Worm (Caenorhabditis elegans) whole organism, L4/young adult: Measurements from ENCODE around the gene F13H10.5.
A peak's percentile ranks its signal among the peaks of the same experiment; 100 is the strongest.

Experiments used
- dao-5 ChIP-seq: sonication (generic microtip); optimal IDR thresholded peaks from 2 replicates; lab custom pipeline; 2016; ENCODE audit warnings: missing genotype, missing genetic modification characterization, moderate library complexity, missing compliant biosample characterization
- him-1 ChIP-seq: sonication (generic microtip); optimal IDR thresholded peaks from 2 replicates; lab custom pipeline; 2016; ENCODE audit warnings: missing genotype, missing genetic modification reagents, missing genetic modification characterization, missing compliant biosample characterization

DNA sequence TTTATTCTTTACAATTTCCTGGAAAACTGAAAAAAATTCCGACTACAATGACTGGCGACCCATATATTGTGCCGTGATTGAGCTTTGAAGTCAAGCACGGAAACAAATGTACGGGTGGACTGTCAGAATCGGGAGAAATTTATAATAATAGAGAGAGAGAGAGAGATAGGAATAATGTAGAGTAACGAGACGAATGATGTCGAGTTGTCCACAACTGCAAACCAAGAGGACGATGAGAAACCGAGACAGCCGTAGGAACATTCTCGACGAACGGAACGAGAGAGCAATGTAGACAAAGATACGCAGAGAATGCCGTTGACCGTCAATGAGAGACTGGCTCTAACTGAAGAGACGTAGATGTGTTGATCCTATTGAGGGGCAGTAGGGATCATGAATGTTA is 36.8 kb downstream of the F13H10.5 start:
- TF ChIP-seq dao-5 (tag; lab: Kevin White, UChicago) (peak; percentile 5), him-1 (tag; lab: Kevin White, UChicago) (peak; percentile 14)
